Worm (Caenorhabditis elegans) whole organism, late embryonic: ENCODE results near the gene glrx-22.

Experiments
- C08G9.2 ChIP-seq: sonication (generic microtip); optimal IDR thresholded peaks from 2 replicates; lab custom pipeline; 2016; ENCODE audit warnings: mild to moderate bottlenecking, missing genetic modification characterization, moderate library complexity, missing compliant biosample characterization
- ceh-22 ChIP-seq: sonication (generic microtip); optimal IDR thresholded peaks from 2 replicates; lab custom pipeline; 2017; ENCODE audit warnings: missing biosample characterization, missing genetic modification characterization
- fkh-10 ChIP-seq: fragments of 150-350 bp; optimal IDR thresholded peaks from 2 replicates; lab custom pipeline; 2014; ENCODE audit warnings: missing biosample characterization, missing genetic modification reagents, missing genetic modification characterization
- hlh-30 ChIP-seq: sonication (generic microtip); optimal IDR thresholded peaks from 2 replicates; lab custom pipeline; 2017; ENCODE audit warnings: antibody characterized with exemption, missing genetic modification characterization, missing compliant biosample characterization; ENCODE audit not compliant: insufficient read depth
- hlh-6 ChIP-seq: sonication (generic microtip); optimal IDR thresholded peaks from 2 replicates; lab custom pipeline; 2016; ENCODE audit warnings: missing genotype, missing genetic modification characterization, missing compliant biosample characterization
- nfya-1 ChIP-seq: sonication (generic microtip); optimal IDR thresholded peaks from 2 replicates; lab custom pipeline; 2017; ENCODE audit warnings: missing genetic modification characterization, mild to moderate bottlenecking, missing compliant biosample characterization, antibody characterized with exemption, moderate library complexity
- nhr-11 ChIP-seq: fragments of 150-350 bp; optimal IDR thresholded peaks from 2 replicates; lab custom pipeline; 2014; ENCODE audit warnings: missing biosample characterization, missing genetic modification characterization
- pha-4 ChIP-seq: fragments of 150-350 bp; optimal IDR thresholded peaks from 2 replicates; lab custom pipeline; 2018; ENCODE audit warnings: missing biosample characterization, missing genetic modification reagents, missing genetic modification characterization
- unc-55 ChIP-seq: sonication (generic microtip); optimal IDR thresholded peaks from 2 replicates; lab custom pipeline; 2017; ENCODE audit warnings: missing biosample characterization, missing genetic modification reagents, missing genetic modification characterization
- zip-5 ChIP-seq: sonication (generic microtip); optimal IDR thresholded peaks from 2 replicates; lab custom pipeline; 2016; ENCODE audit warnings: missing genetic modification characterization, missing compliant biosample characterization

DNA sequence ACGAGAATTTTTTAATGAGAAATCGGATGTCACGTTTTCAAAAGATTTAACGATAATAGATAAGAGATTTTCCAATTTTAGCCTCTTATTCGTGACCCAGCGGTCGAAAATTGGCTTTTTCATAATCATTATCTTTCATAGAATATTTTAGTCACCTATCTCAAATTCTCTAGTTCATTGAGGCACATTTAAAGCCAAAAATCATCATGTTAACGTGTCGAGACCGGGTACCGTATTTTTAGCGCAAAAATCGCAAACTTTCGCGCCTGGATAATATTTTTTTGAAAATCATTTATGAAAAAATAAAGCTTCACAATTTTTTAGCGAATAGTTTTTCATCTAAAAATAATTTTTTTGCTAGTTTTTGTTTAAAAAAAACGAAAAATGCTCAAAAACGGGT is 35.1 kb downstream of the glrx-22 start, which contains the start of gene B0218.7:
- TF ChIP-seq fkh-10 (no peak), pha-4 (tag; lab: Kevin White, UChicago) (no peak), unc-55 (no peak), hlh-30 (tag; lab: Kevin White, UChicago) (no peak), zip-5 (tag; lab: Kevin White, UChicago) (no peak), C08G9.2 (tag; lab: Kevin White, UChicago) (no peak), nfya-1 (tag; lab: Kevin White, UChicago) (no peak), ceh-22 (tag; lab: Kevin White, UChicago) (no peak), nhr-11 (tag; lab: Kevin White, UChicago) (no peak), hlh-6 (tag; lab: Kevin White, UChicago) (no peak)
